Fruit fly (Drosophila melanogaster): ENCODE measurements around the gene Ir84a.

DNA sequence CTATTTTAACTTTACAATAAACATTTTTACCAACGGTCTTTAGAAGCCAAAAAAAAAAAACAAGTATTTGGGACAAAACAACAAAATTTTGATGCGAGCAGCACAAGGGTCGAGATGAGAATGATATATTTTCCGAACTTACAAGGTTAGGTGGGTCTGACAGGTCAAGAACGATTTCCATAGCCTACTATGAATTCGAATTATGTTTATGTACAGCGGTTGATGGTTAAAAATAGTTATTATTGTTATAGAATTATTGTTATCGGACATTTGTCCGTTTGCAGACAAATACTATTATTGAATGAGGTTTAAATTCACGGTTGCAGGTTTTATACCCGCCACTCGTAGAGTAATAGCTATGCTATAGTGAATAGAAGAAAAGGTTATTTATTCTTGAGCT lies 42.1 kb upstream of the Ir84a start, which contains the start of gene Mst84Dc:
- TF ChIP-seq insv (GFP tag; optimal IDR thresholded peaks at IDR 0.05) (no peak), CG14014 (GFP tag; IDR thresholded peaks at IDR 0.05) (no peak), pan (optimal IDR thresholded peaks at IDR 0.05) (no peak), pan (GFP tag; optimal IDR thresholded peaks at IDR 0.05 in 1 of 2, IDR thresholded peaks at IDR 0.05 in 1 of 2) (no peak), Hey (tag; optimal IDR thresholded peaks at IDR 0.05) (no peak), CG17568 (GFP tag; optimal IDR thresholded peaks at IDR 0.05) (no peak), ranshi (GFP tag; IDR thresholded peaks at IDR 0.05) (no peak), CG1603 (tag; optimal IDR thresholded peaks at IDR 0.05) (no peak), CG34376 (GFP tag; optimal IDR thresholded peaks at IDR 0.05) (no peak), CG17359 (tag; optimal IDR thresholded peaks at IDR 0.05) (no peak), gfzf (GFP tag; optimal IDR thresholded peaks at IDR 0.05) (no peak), CG15011 (GFP tag; optimal IDR thresholded peaks at IDR 0.05) (no peak)

All from whole organism, embryonic.